In the genomic region with DNA sequence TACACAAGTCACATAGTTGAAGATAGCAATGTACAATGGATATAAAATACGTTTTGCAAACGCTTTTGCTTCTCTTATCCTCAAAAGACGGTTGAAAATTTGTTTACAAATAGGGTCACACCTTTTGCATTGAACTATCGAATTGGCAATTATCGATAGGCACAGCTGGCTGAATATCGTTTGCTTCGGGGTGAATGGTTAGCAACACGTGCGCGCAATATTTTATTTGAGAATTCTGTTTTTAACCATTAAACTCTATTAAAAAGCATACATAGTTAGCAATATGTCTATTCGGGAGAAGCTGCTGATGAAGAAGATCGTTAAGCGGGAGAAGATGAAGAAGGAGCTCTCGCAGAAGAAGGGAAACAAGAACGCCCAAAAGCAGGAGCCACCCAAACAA, we compare ENCODE assay signal across 1 fruit fly cellular context.
TF ChIP-seq lines count a peak whose summit lies in the region.

No protein-coding gene starts in this region.

TF ChIP-seq in whole organism, embryonic, 481 proteins besides CTCF, POLR2A, EP300 and RAD21 (continued from another document):
- TF ChIP-seq CG33557 (GFP tag; optimal IDR thresholded peaks at IDR 0.05; lab: Kevin White, UChicago) (no peak), sens (GFP tag; lab: Kevin White, UChicago) (peak; percentile 65), stwl (tag; optimal IDR thresholded peaks at IDR 0.05; lab: Kevin White, UChicago) (peak; percentile 64), Bdp1 (GFP tag; optimal IDR thresholded peaks at IDR 0.05; lab: Kevin White, UChicago) (no peak), onecut (GFP tag; IDR thresholded peaks at IDR 0.05; lab: Robert Waterston, UW) (peak; percentile 20; the same call in 1 of the 2 replicates), CG13424 (tag; optimal IDR thresholded peaks at IDR 0.05; lab: Kevin White, UChicago) (no peak), bbx (GFP tag; IDR thresholded peaks at IDR 0.05; lab: Robert Waterston, UW; ENCODE audit: partially characterized antibody) (peak; percentile 84), CG14965 (GFP tag; optimal IDR thresholded peaks at IDR 0.05; lab: Kevin White, UChicago; ENCODE audit: borderline replicate concordance) (no peak), CG1233 (GFP tag; optimal IDR thresholded peaks at IDR 0.05; lab: Kevin White, UChicago) (no peak), Rfx (GFP tag; IDR thresholded peaks at IDR 0.05; lab: Robert Waterston, UW) (0 out of 2 replicates have a peak, but pooled peaks have one; percentile 6), CG2116 (GFP tag; optimal IDR thresholded peaks at IDR 0.05; lab: Kevin White, UChicago) (peak; percentile 82), sug (tag; optimal IDR thresholded peaks at IDR 0.05; lab: Kevin White, UChicago) (no peak), amos (GFP tag; IDR thresholded peaks at IDR 0.05; lab: Robert Waterston, UW; ENCODE audit: partially characterized antibody) (peak; percentile 86), Dp (GFP tag; optimal IDR thresholded peaks at IDR 0.05; lab: Kevin White, UChicago) (peak; percentile 57), CG34422 (GFP tag; IDR thresholded peaks at IDR 0.05; lab: Robert Waterston, UW) (peak; percentile 57; the same call in 1 of the 3 replicates), inv (GFP tag; IDR thresholded peaks at IDR 0.05; lab: Robert Waterston, UW; ENCODE audit: partially characterized antibody) (peak; percentile 66; the same call in 1 of the 2 replicates), dm (GFP tag; optimal IDR thresholded peaks at IDR 0.05; lab: Kevin White, UChicago) (peak; percentile 93), CG10267 (tag; optimal IDR thresholded peaks at IDR 0.05; lab: Kevin White, UChicago) (peak; percentile 2), CG2129 (GFP tag; IDR thresholded peaks at IDR 0.05; lab: Robert Waterston, UW; ENCODE audit: partially characterized antibody) (peak; percentile 43; the same call in 1 of the 2 replicates), cwo (GFP tag; optimal IDR thresholded peaks at IDR 0.05; lab: Kevin White, UChicago) (peak; percentile 55), Max (GFP tag; optimal IDR thresholded peaks at IDR 0.05; lab: Kevin White, UChicago) (peak; percentile 78), CG15514 (GFP tag; optimal IDR thresholded peaks at IDR 0.05; lab: Kevin White, UChicago) (peak; percentile 4), CG3847 (GFP tag; IDR thresholded peaks at IDR 0.05; lab: Robert Waterston, UW) (no peak), mld (GFP tag; IDR thresholded peaks at IDR 0.05; lab: Robert Waterston, UW; ENCODE audit: partially characterized antibody) (peak; percentile 86), gfzf (GFP tag; optimal IDR thresholded peaks at IDR 0.05; lab: Kevin White, UChicago) (peak; percentile 66), Opbp (GFP tag; IDR thresholded peaks at IDR 0.05; lab: Robert Waterston, UW; ENCODE audit: partially characterized antibody) (peak; percentile 82), Hand (GFP tag; optimal IDR thresholded peaks at IDR 0.05; lab: Kevin White, UChicago) (no peak), Bgb (GFP tag; IDR thresholded peaks at IDR 0.05; lab: Robert Waterston, UW; ENCODE audit: partially characterized antibody) (peak; percentile 85), CG10654 (GFP tag; optimal IDR thresholded peaks at IDR 0.05; lab: Kevin White, UChicago) (no peak), nmo (GFP tag; optimal IDR thresholded peaks at IDR 0.05; lab: Kevin White, UChicago) (peak; percentile 25), sima (GFP tag; optimal IDR thresholded peaks at IDR 0.05; lab: Kevin White, UChicago) (no peak), fd64A (GFP tag; optimal IDR thresholded peaks at IDR 0.05; lab: Kevin White, UChicago) (no peak), E2f2 (GFP tag; IDR thresholded peaks at IDR 0.05; lab: Robert Waterston, UW) (peak; percentile 77), CG9932 (GFP tag; IDR thresholded peaks at IDR 0.05; lab: Robert Waterston, UW) (no peak), CG7963 (GFP tag; IDR thresholded peaks at IDR 0.05; lab: Robert Waterston, UW; ENCODE audit: partially characterized antibody) (peak; percentile 78; the same call in 2 of the 3 replicates), CG10959 (GFP tag; IDR thresholded peaks at IDR 0.05; lab: Robert Waterston, UW) (no peak), oc (tag; optimal IDR thresholded peaks at IDR 0.05; lab: Kevin White, UChicago) (no peak), MBD-R2 (GFP tag; IDR thresholded peaks at IDR 0.05; lab: Robert Waterston, UW) (peak; percentile 77), unc-4 (GFP tag; IDR thresholded peaks at IDR 0.05; lab: Robert Waterston, UW; ENCODE audit: partially characterized antibody) (peak; percentile 78), YL-1 (GFP tag; optimal IDR thresholded peaks at IDR 0.05; lab: Kevin White, UChicago) (peak; percentile 62), gsb-n (tag; optimal IDR thresholded peaks at IDR 0.05; lab: Kevin White, UChicago) (no peak), CG9797 (GFP tag; optimal IDR thresholded peaks at IDR 0.05; lab: Kevin White, UChicago) (peak; percentile 23), CG7556 (GFP tag; optimal IDR thresholded peaks at IDR 0.05; lab: Kevin White, UChicago) (no peak), sna (GFP tag; IDR thresholded peaks at IDR 0.05; lab: Robert Waterston, UW; ENCODE audit: partially characterized antibody) (peak; percentile 74), ab (GFP tag; optimal IDR thresholded peaks at IDR 0.05; lab: Kevin White, UChicago) (no peak), CG34224 (GFP tag; IDR thresholded peaks at IDR 0.05; lab: Robert Waterston, UW; ENCODE audit: partially characterized antibody) (peak; percentile 74), chinmo (GFP tag; IDR thresholded peaks at IDR 0.05; lab: Robert Waterston, UW; ENCODE audit: partially characterized antibody) (peak; percentile 75; the same call in 2 of the 4 replicates), Ets97D (GFP tag; optimal IDR thresholded peaks at IDR 0.05; lab: Kevin White, UChicago) (peak; percentile 71), CG14710 (tag; optimal IDR thresholded peaks at IDR 0.05; lab: Kevin White, UChicago) (peak; percentile 69), CG6791 (GFP tag; IDR thresholded peaks at IDR 0.05; lab: Robert Waterston, UW; ENCODE audit: partially characterized antibody) (peak; percentile 84), zen (tag; optimal IDR thresholded peaks at IDR 0.05; lab: Kevin White, UChicago) (peak; percentile 4), CG8359 (GFP tag; optimal IDR thresholded peaks at IDR 0.05; lab: Kevin White, UChicago; ENCODE audit: borderline replicate concordance) (no peak), tna (GFP tag; IDR thresholded peaks at IDR 0.05; lab: Robert Waterston, UW; ENCODE audit: partially characterized antibody) (peak; percentile 71), Six4 (GFP tag; optimal IDR thresholded peaks at IDR 0.05; lab: Kevin White, UChicago) (no peak), row (GFP tag; IDR thresholded peaks at IDR 0.05; lab: Robert Waterston, UW) (peak; percentile 12; the same call in 1 of the 3 replicates), CG12659 (GFP tag; optimal IDR thresholded peaks at IDR 0.05; lab: Kevin White, UChicago) (peak; percentile 26), pzg (GFP tag; optimal IDR thresholded peaks at IDR 0.05; lab: Kevin White, UChicago) (peak; percentile 60), nerfin-2 (GFP tag; IDR thresholded peaks at IDR 0.05; lab: Robert Waterston, UW; ENCODE audit: partially characterized antibody) (peak; percentile 64), Oli (tag; optimal IDR thresholded peaks at IDR 0.05; lab: Kevin White, UChicago) (no peak), zen2 (GFP tag; IDR thresholded peaks at IDR 0.05; lab: Robert Waterston, UW; ENCODE audit: partially characterized antibody) (peak; percentile 81), kay (GFP tag; optimal IDR thresholded peaks at IDR 0.05; lab: Kevin White, UChicago) (no peak), pan (optimal IDR thresholded peaks at IDR 0.05; lab: Kevin White, UChicago) (no peak), pan (GFP tag; optimal IDR thresholded peaks at IDR 0.05 in 1 of 2, IDR thresholded peaks at IDR 0.05 in 1 of 2) (no peak), tap (tag; optimal IDR thresholded peaks at IDR 0.05; lab: Kevin White, UChicago) (no peak), CG42726 (GFP tag; IDR thresholded peaks at IDR 0.05; lab: Robert Waterston, UW; ENCODE audit: partially characterized antibody) (peak; percentile 66), Doc3 (GFP tag; IDR thresholded peaks at IDR 0.05; lab: Robert Waterston, UW; ENCODE audit: partially characterized antibody) (peak; percentile 72), NfI (GFP tag; optimal IDR thresholded peaks at IDR 0.05; lab: Kevin White, UChicago) (no peak), Dref (GFP tag; IDR thresholded peaks at IDR 0.05; lab: Robert Waterston, UW) (peak; percentile 90), CG17829 (tag; optimal IDR thresholded peaks at IDR 0.05; lab: Kevin White, UChicago) (peak; percentile 13), MESR4 (GFP tag; optimal IDR thresholded peaks at IDR 0.05; lab: Kevin White, UChicago) (peak; percentile 35), esg (GFP tag; conservative IDR thresholded peaks at IDR 0.05; lab: Robert Waterston, UW) (no peak), Fer1 (GFP tag; optimal IDR thresholded peaks at IDR 0.05; lab: Kevin White, UChicago) (no peak), CG14860 (GFP tag; IDR thresholded peaks at IDR 0.05; lab: Robert Waterston, UW; ENCODE audit: partially characterized antibody) (peak; percentile 57), zfh2 (GFP tag; optimal IDR thresholded peaks at IDR 0.05; lab: Kevin White, UChicago) (no peak), CG16813 (GFP tag; IDR thresholded peaks at IDR 0.05; lab: Robert Waterston, UW; ENCODE audit: partially characterized antibody) (peak; percentile 74), CG10274 (GFP tag; optimal IDR thresholded peaks at IDR 0.05; lab: Kevin White, UChicago) (no peak), CG15011 (GFP tag; optimal IDR thresholded peaks at IDR 0.05; lab: Kevin White, UChicago) (no peak)
